Worm (Caenorhabditis elegans) whole organism, L1 larva: ENCODE data around the gene nipi-4.

Source experiments
- C04F5.9 ChIP-seq: sonication (generic microtip); optimal IDR thresholded peaks from 2 replicates; lab custom pipeline; 2016; ENCODE audit warnings: missing genetic modification characterization, missing compliant biosample characterization
- C16A3.4 ChIP-seq: fragments of 150-350 bp; optimal IDR thresholded peaks from 2 replicates; lab custom pipeline; 2014; ENCODE audit warnings: missing biosample characterization, missing genetic modification characterization
- ama-1 ChIP-seq: fragments of 150-350 bp; optimal IDR thresholded peaks from 2 replicates; lab custom pipeline; 2014
- blmp-1 ChIP-seq: fragments of 150-350 bp; optimal IDR thresholded peaks from 2 replicates; lab custom pipeline; 2014; ENCODE audit warnings: missing biosample characterization, missing genetic modification characterization
- ceh-90 ChIP-seq: sonication (generic microtip); optimal IDR thresholded peaks from 2 replicates; lab custom pipeline; 2016; ENCODE audit warnings: missing genetic modification characterization, missing compliant biosample characterization
- dsc-1 ChIP-seq: sonication (generic microtip); optimal IDR thresholded peaks from 2 replicates; lab custom pipeline; 2016; ENCODE audit warnings: mild to moderate bottlenecking, missing genetic modification characterization, missing compliant biosample characterization
- efl-1 ChIP-seq, 4 experiments: fragments of 150-350 bp; optimal IDR thresholded peaks in 3 of 4; peaks in 1 of 4; 1 replicate in 1 of 4; 2 replicates in 3 of 4; lab custom pipeline; 2014; ENCODE audit warnings: missing biosample characterization in 2 of 4, missing genetic modification characterization in 2 of 4, missing genetic modification reagents in 2 of 4
- egl-27 ChIP-seq, 2 experiments: fragments of 150-350 bp in 1 of 2; sonication (generic microtip); optimal IDR thresholded peaks; 3 replicates each; lab custom pipeline; 2017 to 2018; ENCODE audit warnings: missing biosample characterization in 2 of 2, missing genetic modification characterization in 2 of 2, missing genetic modification reagents in 2 of 2
- elt-2 ChIP-seq: sonication (generic microtip); optimal IDR thresholded peaks from 2 replicates; lab custom pipeline; 2016; ENCODE audit warnings: missing genetic modification characterization, mild to moderate bottlenecking, inconsistent platforms, missing compliant biosample characterization, missing genetic modification reagents
- elt-3 ChIP-seq, 6 experiments: fragments of 150-350 bp in 1 of 6; sonication (generic microtip); optimal IDR thresholded peaks; 2 replicates each; lab custom pipeline; 2017 to 2018; ENCODE audit warnings: missing biosample characterization in 6 of 6, missing genetic modification characterization in 6 of 6, inconsistent platforms in 1 of 6
- hlh-17 ChIP-seq: fragments of 200-800 bp; sonication (Bioruptor generic); optimal IDR thresholded peaks from 2 replicates; lab custom pipeline; 2018; ENCODE audit warnings: missing genetic modification characterization, mild to moderate bottlenecking, missing compliant biosample characterization, moderate library complexity, borderline replicate concordance
- irx-1 ChIP-seq: sonication (generic microtip); optimal IDR thresholded peaks from 2 replicates; lab custom pipeline; 2016; ENCODE audit warnings: missing genetic modification characterization, missing compliant biosample characterization
- jun-1 ChIP-seq: fragments of 150-350 bp; optimal IDR thresholded peaks from 2 replicates; lab custom pipeline; 2014; ENCODE audit warnings: missing biosample characterization, missing genetic modification reagents, missing genetic modification characterization
- lin-13 ChIP-seq: fragments of 150-350 bp; optimal IDR thresholded peaks from 2 replicates; lab custom pipeline; 2014; ENCODE audit warnings: missing biosample characterization, missing genetic modification reagents, missing genetic modification characterization
- lin-14 ChIP-seq: fragments of 200-800 bp; sonication (Bioruptor generic); optimal IDR thresholded peaks from 2 replicates; lab custom pipeline; 2018; ENCODE audit warnings: mild to moderate bottlenecking, missing genetic modification characterization, moderate library complexity, missing compliant biosample characterization
- lin-35 ChIP-seq, 2 experiments: fragments of 150-350 bp; optimal IDR thresholded peaks; 2 replicates each; lab custom pipeline; 2014; ENCODE audit warnings: missing biosample characterization in 2 of 2, missing genetic modification characterization in 2 of 2, missing genetic modification reagents in 2 of 2
- lsy-2 ChIP-seq, 2 experiments: fragments of 150-350 bp; optimal IDR thresholded peaks; 2 replicates each; lab custom pipeline; 2014; ENCODE audit warnings: missing biosample characterization in 2 of 2, missing genetic modification characterization in 2 of 2
- mab-9 ChIP-seq: fragments of 200-800 bp; sonication (Bioruptor generic); IDR thresholded peaks from 2 replicates; pipeline ENCODE4 v1.3.6; 2022; ENCODE audit warnings: missing genetic modification reagents, missing genetic modification characterization, missing compliant biosample characterization
- mef-2 ChIP-seq: fragments of 150-350 bp; optimal IDR thresholded peaks from 2 replicates; lab custom pipeline; 2014; ENCODE audit warnings: missing biosample characterization, missing genetic modification characterization
- nhr-19 ChIP-seq: fragments of 200-800 bp; sonication (Bioruptor generic); conservative IDR thresholded peaks from 2 replicates; pipeline ENCODE4 v1.3.6; 2022; ENCODE audit warnings: missing genetic modification characterization, missing compliant biosample characterization
- nhr-20 ChIP-seq: sonication (generic microtip); optimal IDR thresholded peaks from 2 replicates; lab custom pipeline; 2016; ENCODE audit warnings: mild to moderate bottlenecking, missing genetic modification characterization, missing compliant biosample characterization
- nhr-237 ChIP-seq: fragments of 150-350 bp; optimal IDR thresholded peaks from 2 replicates; lab custom pipeline; 2014; ENCODE audit warnings: missing biosample characterization, missing genetic modification characterization
- nhr-47 ChIP-seq: sonication (generic microtip); optimal IDR thresholded peaks from 2 replicates; lab custom pipeline; 2016; ENCODE audit warnings: mild to moderate bottlenecking, missing genetic modification characterization, moderate library complexity, missing compliant biosample characterization
- nhr-71 ChIP-seq: sonication (generic microtip); optimal IDR thresholded peaks from 2 replicates; lab custom pipeline; 2016; ENCODE audit warnings: mild to moderate bottlenecking, missing genetic modification characterization, moderate library complexity, missing compliant biosample characterization
- nhr-76 ChIP-seq: sonication (generic microtip); optimal IDR thresholded peaks from 2 replicates; lab custom pipeline; 2017; ENCODE audit warnings: missing biosample characterization, missing genetic modification characterization
- nhr-84 ChIP-seq: sonication (generic microtip); optimal IDR thresholded peaks from 2 replicates; lab custom pipeline; 2017; ENCODE audit warnings: missing biosample characterization, missing genetic modification characterization
- nhr-85 ChIP-seq: sonication (generic microtip); peaks from one replicate; lab custom pipeline; 2016; ENCODE audit warnings: missing genetic modification characterization, inconsistent platforms, missing compliant biosample characterization
- nhr-90 ChIP-seq: sonication (generic microtip); optimal IDR thresholded peaks from 2 replicates; lab custom pipeline; 2016; ENCODE audit warnings: mild to moderate bottlenecking, missing genetic modification characterization, missing compliant biosample characterization; ENCODE audit not compliant: poor library complexity
- pax-3 ChIP-seq: fragments of 200-800 bp; sonication (Bioruptor generic); optimal IDR thresholded peaks from 2 replicates; lab custom pipeline; 2018; ENCODE audit warnings: mild to moderate bottlenecking, missing genetic modification characterization, moderate library complexity, missing compliant biosample characterization
- rnt-1 ChIP-seq: sonication (generic microtip); optimal IDR thresholded peaks from 2 replicates; lab custom pipeline; 2016; ENCODE audit warnings: mild to moderate bottlenecking, missing genetic modification characterization, moderate library complexity, missing compliant biosample characterization
- snu-23 ChIP-seq: sonication (generic microtip); optimal IDR thresholded peaks from 2 replicates; lab custom pipeline; 2016; ENCODE audit warnings: missing genetic modification characterization, missing compliant biosample characterization
- sup-37 ChIP-seq: fragments of 200-800 bp; sonication (Bioruptor generic); optimal IDR thresholded peaks from 2 replicates; lab custom pipeline; 2018; ENCODE audit warnings: mild to moderate bottlenecking, missing genetic modification characterization, missing compliant biosample characterization
- swsn-7 ChIP-seq: sonication (generic microtip); optimal IDR thresholded peaks from 2 replicates; lab custom pipeline; 2016; ENCODE audit warnings: missing genetic modification characterization, missing compliant biosample characterization
- tlp-1 ChIP-seq: fragments of 150-350 bp; optimal IDR thresholded peaks from 2 replicates; lab custom pipeline; 2014; ENCODE audit warnings: missing biosample characterization, missing genetic modification characterization
- unc-86 ChIP-seq: sonication (generic microtip); optimal IDR thresholded peaks from 2 replicates; lab custom pipeline; 2016; ENCODE audit warnings: missing genetic modification characterization, missing compliant biosample characterization
- vab-15 ChIP-seq: sonication (generic microtip); optimal IDR thresholded peaks from 2 replicates; lab custom pipeline; 2017; ENCODE audit warnings: missing genotype, mild to moderate bottlenecking, missing genetic modification characterization, missing compliant biosample characterization

Gene nipi-4

ce11 chrV:7837809-7838208, 32.8 kb downstream of the nipi-4 start, which contains the start of gene ttr-33:
TSS of gene ttr-33 (minus strand) at chrV:7837909.
- TF ChIP-seq blmp-1 (tag; lab: Kevin White, UChicago) = no peak
- TF ChIP-seq ceh-90 (tag; lab: Kevin White, UChicago) = no peak
- TF ChIP-seq unc-86 (tag; lab: Kevin White, UChicago) = no peak
- TF ChIP-seq pax-3 = no peak
- peak in 1 of 6 experiments; percentile 3 for TF ChIP-seq elt-3 (tag; optimal IDR thresholded peaks at IDR 0.05; lab: Kevin White, UChicago)
- no peak for TF ChIP-seq nhr-20 (tag; lab: Kevin White, UChicago)

- TF ChIP-seq nhr-47 (tag; lab: Kevin White, UChicago) = peak; percentile 24
- TF ChIP-seq nhr-90 (tag; lab: Kevin White, UChicago) = peak; percentile 67
- no peak for TF ChIP-seq nhr-237 (tag; lab: Kevin White, UChicago)
- no peak for TF ChIP-seq swsn-7 (tag; lab: Kevin White, UChicago)
- TF ChIP-seq C04F5.9 (tag; lab: Kevin White, UChicago) = no peak
- TF ChIP-seq blmp-1 (tag; lab: Kevin White, UChicago) = no peak
- peak; percentile 57 for TF ChIP-seq nhr-20 (tag; lab: Kevin White, UChicago)
- TF ChIP-seq snu-23 (GFP tag; lab: Kevin White, UChicago) = peak; percentile 53
- no peak for TF ChIP-seq tlp-1 (tag; lab: Kevin White, UChicago)
- TF ChIP-seq nhr-84 (tag; lab: Kevin White, UChicago) = no peak
- TF ChIP-seq lsy-2 (tag; optimal IDR thresholded peaks at IDR 0.05; lab: Kevin White, UChicago) = peak in 1 of 2 experiments; percentile 22
- no peak for TF ChIP-seq ama-1 (lab: Kevin White, UChicago)
- no peak for TF ChIP-seq dsc-1 (tag; lab: Kevin White, UChicago)
- no peak for TF ChIP-seq sup-37 (GFP tag; lab: Kevin White, UChicago)
- peak; percentile 72 for TF ChIP-seq nhr-71 (tag; lab: Kevin White, UChicago)
- no peak for TF ChIP-seq mab-9 (GFP tag; lab: Robert Waterston, UW)
- peak in 1 of 2 experiments; percentile 43 for TF ChIP-seq lin-35 (GFP tag; optimal IDR thresholded peaks at IDR 0.05; lab: Kevin White, UChicago)
- TF ChIP-seq rnt-1 (tag; lab: Kevin White, UChicago) = no peak
- no peak for TF ChIP-seq elt-2 (tag; lab: Kevin White, UChicago)
- TF ChIP-seq mef-2 (tag; lab: Kevin White, UChicago) = no peak
- peak; percentile 37 for TF ChIP-seq nhr-19
- TF ChIP-seq jun-1 = no peak
- TF ChIP-seq C16A3.4 (tag; lab: Kevin White, UChicago) = no peak
- TF ChIP-seq nhr-76 = no peak
- TF ChIP-seq ceh-90 (tag; lab: Kevin White, UChicago) = no peak
- TF ChIP-seq elt-3 (tag; optimal IDR thresholded peaks at IDR 0.05; lab: Kevin White, UChicago) = peak in 3 of 6 experiments; percentile 43 to 83 (median 68)
- peak; percentile 51 for TF ChIP-seq lin-14
- no peak for TF ChIP-seq pax-3
- peak; percentile 86 for TF ChIP-seq nhr-85 (tag; lab: Kevin White, UChicago)
- no peak for TF ChIP-seq vab-15 (tag; lab: Kevin White, UChicago)
- no peak for TF ChIP-seq egl-27 (tag; optimal IDR thresholded peaks at IDR 0.05; lab: Kevin White, UChicago)
Measured at ce11 chrV:7836911-7837310, 33.7 kb downstream of the nipi-4 start, which contains the start of gene txt-5. TSS of gene txt-5 (minus strand) at chrV:7837134.

ce11 chrV:7830952-7831351, 39.7 kb downstream of the nipi-4 start:
- TF ChIP-seq efl-1 (optimal IDR thresholded peaks at IDR 0.05; lab: Kevin White, UChicago) = no peak
- TF ChIP-seq efl-1 (GFP tag; optimal IDR thresholded peaks at IDR 0.05 in 1 of 2; lab: Kevin White, UChicago) = peak in 1 of 2 experiments; percentile 65
- TF ChIP-seq lin-13 (GFP tag; lab: Kevin White, UChicago) = no peak

- no peak for TF ChIP-seq hlh-17
- TF ChIP-seq irx-1 = no peak
Measured at ce11 chrV:7826917-7827316, 43.7 kb downstream of the nipi-4 start, which contains the start of gene mig-6. TSS of gene mig-6 (plus strand) at chrV:7827217.
